Worm (Caenorhabditis elegans): ENCODE measurements around the gene srbc-21.

ce11 chrV:2133512-2133911, 21.8 kb upstream of the srbc-21 start:
- TF ChIP-seq tbx-2 (tag; optimal IDR thresholded peaks at IDR 0.05) (peak; percentile 7), ztf-4 (tag; optimal IDR thresholded peaks at IDR 0.05) (no peak), lin-39 (tag; optimal IDR thresholded peaks at IDR 0.05) (peak; percentile 74), eor-1 (tag; optimal IDR thresholded peaks at IDR 0.05) (no peak), elt-3 (tag; optimal IDR thresholded peaks at IDR 0.05) (no peak), jun-1 (tag; optimal IDR thresholded peaks at IDR 0.05) (peak; percentile 28), skn-1 (tag; optimal IDR thresholded peaks at IDR 0.05) (no peak), ama-1 (optimal IDR thresholded peaks at IDR 0.05) (no peak), unc-62 (GFP tag; optimal IDR thresholded peaks at IDR 0.05) (no peak), fkh-10 (GFP tag; optimal IDR thresholded peaks at IDR 0.05) (peak; percentile 68), nhr-25 (tag; optimal IDR thresholded peaks at IDR 0.05) (no peak), nfya-1 (tag; optimal IDR thresholded peaks at IDR 0.05; ENCODE audit: insufficient read depth) (peak; percentile 86), nhr-76 (tag; optimal IDR thresholded peaks at IDR 0.05) (no peak), mdl-1 (tag; optimal IDR thresholded peaks at IDR 0.05) (peak; percentile 49)

Data from whole organism, L3 larva.